Worm (Caenorhabditis elegans): ENCODE data around the gene F49H6.15.

- TF ChIP-seq zag-1 (tag; optimal IDR thresholded peaks at IDR 0.05), result no peak
- TF ChIP-seq nhr-6 (tag; optimal IDR thresholded peaks at IDR 0.05), result no peak
- TF ChIP-seq ztf-1 (GFP tag; conservative IDR thresholded peaks at IDR 0.05), result no peak
- no peak for TF ChIP-seq mab-5 (tag; optimal IDR thresholded peaks at IDR 0.05)
- TF ChIP-seq sma-3 (GFP tag; optimal IDR thresholded peaks at IDR 0.05), result no peak
Observed at ce11 chrV:17019690-17020089, 6.5 kb downstream of the F49H6.15 start, which contains the start of gene F49H6.17.
